Fruit fly (Drosophila melanogaster): ENCODE measurements around the gene Cyp4ac3.

Gene Cyp4ac3

dm6 chr2L:5237175-5237753 lies 31.0 kb upstream of the Cyp4ac3 start (continued):
- TF ChIP-seq foxo (GFP tag; optimal IDR thresholded peaks at IDR 0.05) (peak in 1 of 2 experiments; percentile 58), usp (GFP tag; optimal IDR thresholded peaks at IDR 0.05) (no peak), sage (GFP tag; optimal IDR thresholded peaks at IDR 0.05) (peak; percentile 45), CG32264 (GFP tag; optimal IDR thresholded peaks at IDR 0.05) (peak; percentile 23), CG9705 (GFP tag; optimal IDR thresholded peaks at IDR 0.05) (no peak)

- TF ChIP-seq Myc (optimal IDR thresholded peaks at IDR 0.05) (no peak), jim (GFP tag; optimal IDR thresholded peaks at IDR 0.05) (no peak), HLH106 (tag; optimal IDR thresholded peaks at IDR 0.05) (peak; percentile 24), dl (GFP tag; optimal IDR thresholded peaks at IDR 0.05; ENCODE audit: insufficient read depth in 1 of 2, partially characterized antibody in 2 of 2) (no peak), CG32264 (GFP tag; optimal IDR thresholded peaks at IDR 0.05) (no peak), rgr (GFP tag; optimal IDR thresholded peaks at IDR 0.05) (peak; percentile 49), psq (GFP tag; optimal IDR thresholded peaks at IDR 0.05) (peak; percentile 43), tai (GFP tag; optimal IDR thresholded peaks at IDR 0.05) (no peak), N (GFP tag; optimal IDR thresholded peaks at IDR 0.05) (no peak), br (GFP tag; optimal IDR thresholded peaks at IDR 0.05) (no peak), ey (GFP tag; optimal IDR thresholded peaks at IDR 0.05) (no peak), usp (GFP tag; optimal IDR thresholded peaks at IDR 0.05) (no peak), Dfd (GFP tag; optimal IDR thresholded peaks at IDR 0.05) (no peak), lola (GFP tag; optimal IDR thresholded peaks at IDR 0.05) (no peak), Jra (GFP tag; optimal IDR thresholded peaks at IDR 0.05) (no peak), OdsH (GFP tag; optimal IDR thresholded peaks at IDR 0.05) (peak; percentile 69), foxo (GFP tag; optimal IDR thresholded peaks at IDR 0.05) (peak in 1 of 2 experiments; percentile 49), CrebA (GFP tag; optimal IDR thresholded peaks at IDR 0.05; ENCODE audit: borderline replicate concordance) (no peak), Hnf4 (GFP tag; optimal IDR thresholded peaks at IDR 0.05) (peak; percentile 33), sage (GFP tag; optimal IDR thresholded peaks at IDR 0.05) (no peak), Rel (GFP tag; optimal IDR thresholded peaks at IDR 0.05) (no peak), Rel (tag; optimal IDR thresholded peaks at IDR 0.05) (no peak), Sp1 (GFP tag; optimal IDR thresholded peaks at IDR 0.05) (peak; percentile 24), h (GFP tag; optimal IDR thresholded peaks at IDR 0.05) (peak; percentile 6), Mio (GFP tag; optimal IDR thresholded peaks at IDR 0.05) (no peak), dmrt93B (GFP tag; optimal IDR thresholded peaks at IDR 0.05) (no peak), fru (GFP tag; optimal IDR thresholded peaks at IDR 0.05) (peak; percentile 38), Vsx2 (GFP tag; optimal IDR thresholded peaks at IDR 0.05; ENCODE audit: partially characterized antibody) (no peak), sv (GFP tag; optimal IDR thresholded peaks at IDR 0.05) (peak; percentile 33), Abd-B (GFP tag; optimal IDR thresholded peaks at IDR 0.05) (no peak), pan (optimal IDR thresholded peaks at IDR 0.05) (no peak), Hr78 (GFP tag; optimal IDR thresholded peaks at IDR 0.05) (no peak), dsf (GFP tag; optimal IDR thresholded peaks at IDR 0.05; ENCODE audit: borderline replicate concordance) (no peak), Dif (GFP tag; optimal IDR thresholded peaks at IDR 0.05; ENCODE audit: partially characterized antibody) (no peak), brk (GFP tag; optimal IDR thresholded peaks at IDR 0.05) (peak; percentile 49), woc (GFP tag; optimal IDR thresholded peaks at IDR 0.05) (no peak), CG9705 (GFP tag; optimal IDR thresholded peaks at IDR 0.05) (no peak), Hr83 (GFP tag; optimal IDR thresholded peaks at IDR 0.05; ENCODE audit: poor library complexity, severe bottlenecking) (no peak), GATAd (GFP tag; optimal IDR thresholded peaks at IDR 0.05) (no peak)
Observed at dm6 chr2L:5237899-5238566, 30.3 kb upstream of the Cyp4ac3 start.

dm6 chr2L:5238567-5238925 lies 29.8 kb upstream of the Cyp4ac3 start:
- TF ChIP-seq CG9705 (GFP tag; optimal IDR thresholded peaks at IDR 0.05): no peak
- TF ChIP-seq br (GFP tag; optimal IDR thresholded peaks at IDR 0.05): peak; percentile 11
- TF ChIP-seq Dfd (GFP tag; optimal IDR thresholded peaks at IDR 0.05): peak; percentile 56

All from whole organism, wandering third instar larva.